Fruit fly (Drosophila melanogaster): ENCODE data around the gene dsb.

Gene dsb

DNA sequence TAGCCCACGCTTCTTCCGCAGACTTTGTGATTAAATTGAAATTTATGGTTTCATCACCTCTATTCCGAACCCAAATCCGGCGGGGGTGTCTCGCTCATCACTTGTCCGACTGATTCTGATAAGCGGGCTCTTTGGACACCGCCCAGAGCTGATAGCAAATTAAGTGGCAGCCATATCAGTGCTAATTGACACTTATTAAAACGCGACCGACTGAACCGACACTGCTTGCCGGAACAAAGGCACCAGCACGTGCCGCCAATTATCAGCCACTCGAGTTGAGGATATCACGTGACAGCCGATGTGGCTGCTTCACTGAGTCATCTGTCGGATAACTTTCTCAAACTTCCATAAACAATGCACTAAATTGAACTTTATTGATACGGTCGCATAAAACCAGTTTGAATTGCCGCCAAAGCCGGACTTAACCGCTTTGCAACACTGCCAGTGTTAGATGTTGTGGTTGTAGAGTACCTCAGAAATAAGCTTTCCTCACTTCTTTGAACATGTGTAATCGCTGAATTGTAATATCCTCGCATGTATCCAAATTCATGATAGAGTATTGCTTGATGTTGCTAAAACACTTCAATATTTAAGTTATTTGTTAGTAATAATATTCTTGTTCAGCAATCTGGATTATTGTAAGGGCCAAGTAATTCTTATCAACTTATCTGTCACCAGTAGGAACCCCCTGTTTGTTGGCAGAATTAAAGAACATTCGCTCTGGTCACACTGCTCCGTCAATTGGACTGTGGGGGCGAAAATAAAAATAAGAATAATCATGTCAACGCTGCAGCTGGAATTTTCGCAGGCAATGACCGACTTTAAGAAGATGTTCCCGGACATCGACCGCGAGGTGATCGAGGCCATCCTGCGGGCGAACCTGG, 53.3 kb downstream of the dsb start, which contains the start of gene CG12024:
TSS of gene CG12024 (plus strand) at position 699 of the 884 bp plus-strand sequence.
- TF ChIP-seq salr (GFP tag; optimal IDR thresholded peaks at IDR 0.05): no peak
- TF ChIP-seq Gug (GFP tag; IDR thresholded peaks at IDR 0.05): peak; percentile 57
- TF ChIP-seq topi (GFP tag; optimal IDR thresholded peaks at IDR 0.05): peak; percentile 61
- peak; percentile 22 for TF ChIP-seq Ets96B (tag; optimal IDR thresholded peaks at IDR 0.05)
- peak; percentile 9 for TF ChIP-seq CG11762 (GFP tag; optimal IDR thresholded peaks at IDR 0.05; ENCODE audit: insufficient read depth)
- peak; percentile 7 for TF ChIP-seq fkh (GFP tag; optimal IDR thresholded peaks at IDR 0.05)
- peak; percentile 75 for TF ChIP-seq Hr4 (GFP tag; optimal IDR thresholded peaks at IDR 0.05)
- no peak for TF ChIP-seq CG16779 (tag; optimal IDR thresholded peaks at IDR 0.05)
- TF ChIP-seq CG15336 (GFP tag; IDR thresholded peaks at IDR 0.05): no peak
- TF ChIP-seq CG6808 (GFP tag; optimal IDR thresholded peaks at IDR 0.05): peak; percentile 15
- TF ChIP-seq lz (GFP tag; optimal IDR thresholded peaks at IDR 0.05): peak; percentile 69
- TF ChIP-seq fd85E (GFP tag; optimal IDR thresholded peaks at IDR 0.05): no peak
- no peak for TF ChIP-seq CG6854 (GFP tag; optimal IDR thresholded peaks at IDR 0.05)
- peak; percentile 60 for TF ChIP-seq acj6 (GFP tag; optimal IDR thresholded peaks at IDR 0.05)
- peak; percentile 41 for TF ChIP-seq CG10669 (GFP tag; optimal IDR thresholded peaks at IDR 0.05)
- peak; percentile 66 for TF ChIP-seq esn (GFP tag; optimal IDR thresholded peaks at IDR 0.05)
- no peak for TF ChIP-seq CG8632 (GFP tag; optimal IDR thresholded peaks at IDR 0.05)
- TF ChIP-seq CG32006 (GFP tag; optimal IDR thresholded peaks at IDR 0.05): peak; percentile 71
- peak; percentile 62 for TF ChIP-seq cyc (GFP tag; optimal IDR thresholded peaks at IDR 0.05)
- TF ChIP-seq CG9139 (GFP tag; optimal IDR thresholded peaks at IDR 0.05): no peak
- peak; percentile 5 for TF ChIP-seq CG7368 (GFP tag; optimal IDR thresholded peaks at IDR 0.05)
- TF ChIP-seq CG11294 (GFP tag; IDR thresholded peaks at IDR 0.05): peak; percentile 11; the same call in 1 of the 2 replicates
- no peak for TF ChIP-seq CG1621 (tag; optimal IDR thresholded peaks at IDR 0.05)
- no peak for TF ChIP-seq CG8119 (GFP tag; IDR thresholded peaks at IDR 0.05)
- peak; percentile 66 for TF ChIP-seq CG3032 (tag; optimal IDR thresholded peaks at IDR 0.05)
- peak; percentile 69 for TF ChIP-seq Met (GFP tag; optimal IDR thresholded peaks at IDR 0.05)
- peak; percentile 38; the same call in 1 of the 3 replicates for TF ChIP-seq eg (GFP tag; IDR thresholded peaks at IDR 0.05)
- TF ChIP-seq CG6163 (GFP tag; IDR thresholded peaks at IDR 0.05): no peak
- TF ChIP-seq svp (GFP tag): peak; percentile 96
- TF ChIP-seq Hr38 (GFP tag; optimal IDR thresholded peaks at IDR 0.05): no peak
- peak; percentile 42 for TF ChIP-seq Sox15 (GFP tag; optimal IDR thresholded peaks at IDR 0.05)
- peak in 1 of 2 experiments; percentile 4 for TF ChIP-seq ss (GFP tag; optimal IDR thresholded peaks at IDR 0.05)
- TF ChIP-seq CG6276 (GFP tag; optimal IDR thresholded peaks at IDR 0.05): no peak
- peak; percentile 49 for TF ChIP-seq Ets21C (GFP tag; optimal IDR thresholded peaks at IDR 0.05)
- TF ChIP-seq dsx (GFP tag; optimal IDR thresholded peaks at IDR 0.05; ENCODE audit: poor library complexity, severe bottlenecking): no peak
- no peak for TF ChIP-seq Eip93F (GFP tag; optimal IDR thresholded peaks at IDR 0.05)
- TF ChIP-seq CG6792 (GFP tag; optimal IDR thresholded peaks at IDR 0.05): no peak
- peak; percentile 73 for TF ChIP-seq achi (GFP tag; optimal IDR thresholded peaks at IDR 0.05)
- TF ChIP-seq CG10631 (GFP tag; optimal IDR thresholded peaks at IDR 0.05): peak; percentile 69
- peak; percentile 32 for TF ChIP-seq CG34406 (GFP tag; optimal IDR thresholded peaks at IDR 0.05)
- peak; percentile 74 for TF ChIP-seq CG31627 (GFP tag; optimal IDR thresholded peaks at IDR 0.05)
- TF ChIP-seq CG8319 (GFP tag; optimal IDR thresholded peaks at IDR 0.05): peak; percentile 20
- no peak for TF ChIP-seq Blimp-1 (GFP tag; optimal IDR thresholded peaks at IDR 0.05)
- TF ChIP-seq Eip78C (GFP tag): peak; percentile 88
- TF ChIP-seq pdm3 (GFP tag; optimal IDR thresholded peaks at IDR 0.05): peak; percentile 76
- peak; percentile 17 for TF ChIP-seq Lpt (GFP tag; optimal IDR thresholded peaks at IDR 0.05)
- peak; percentile 10 for TF ChIP-seq net (GFP tag; optimal IDR thresholded peaks at IDR 0.05)
- TF ChIP-seq Smox (GFP tag; optimal IDR thresholded peaks at IDR 0.05): peak; percentile 58
- peak; percentile 56 for TF ChIP-seq CG11902 (GFP tag; optimal IDR thresholded peaks at IDR 0.05)
- peak; percentile 46 for TF ChIP-seq CG4318 (GFP tag; optimal IDR thresholded peaks at IDR 0.05)
